Worm (Caenorhabditis elegans) whole organism, mixed stage, embryonic: ENCODE measurements around the gene twk-31.

Experiments used
- M03D4.4 ChIP-seq: sonication (generic microtip); optimal IDR thresholded peaks from 2 replicates; lab custom pipeline; 2017; ENCODE audit warnings: mild to moderate bottlenecking, missing genetic modification characterization, missing compliant biosample characterization
- nhr-2 ChIP-seq: fragments of 150-350 bp; optimal IDR thresholded peaks from 2 replicates; lab custom pipeline; 2014; ENCODE audit warnings: missing biosample characterization, missing genetic modification characterization
- sem-2 ChIP-seq: fragments of 200-800 bp; sonication (Bioruptor generic); optimal IDR thresholded peaks from 2 replicates; lab custom pipeline; 2018; ENCODE audit warnings: mild to moderate bottlenecking, missing genetic modification characterization, missing compliant biosample characterization

DNA sequence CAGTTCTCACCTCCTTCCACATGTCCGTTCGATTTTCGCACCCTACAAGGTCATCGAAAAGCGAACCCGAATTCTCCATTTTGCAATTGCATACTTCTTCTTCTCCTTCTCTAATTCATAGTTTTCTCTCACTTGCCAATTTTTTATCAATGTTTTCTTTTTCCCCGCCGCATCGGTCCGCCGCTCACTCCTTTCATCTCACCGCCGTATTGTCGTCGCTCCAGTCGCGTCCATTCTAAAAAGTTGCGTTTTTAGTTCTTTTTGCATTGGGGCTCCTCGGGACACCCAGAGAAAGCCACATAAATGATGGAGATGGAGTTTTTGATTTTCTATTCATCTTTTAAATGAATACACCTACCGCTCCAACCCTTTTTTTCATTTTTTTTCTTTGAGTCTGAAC, 40.9 kb downstream of the twk-31 start:
- TF ChIP-seq M03D4.4 (tag; lab: Kevin White, UChicago): no peak
- TF ChIP-seq nhr-2 (tag; lab: Kevin White, UChicago): no peak
- TF ChIP-seq sem-2 (GFP tag; lab: Kevin White, UChicago): no peak
